Comparison of ENCODE assay signal across 3 fruit fly cellular contexts in genomic region chr3L:20580614-20581013, dm6.
TF ChIP-seq lines count a peak whose summit lies in the region.

No protein-coding gene starts in this region.

- peak; percentile 81 to 85 for TF ChIP-seq CTCF in S2 (optimal IDR thresholded peaks at IDR 0.05; lab: Kevin White, UChicago)
- peak; percentile 86 for TF ChIP-seq CTCF in whole organism, embryonic (GFP tag; optimal IDR thresholded peaks at IDR 0.05; lab: Kevin White, UChicago)

TF ChIP-seq in whole organism, embryonic, 481 proteins besides CTCF, POLR2A, EP300 and RAD21:
- TF ChIP-seq D (optimal IDR thresholded peaks at IDR 0.05; lab: Kevin White, UChicago) (no peak), D (GFP tag; optimal IDR thresholded peaks at IDR 0.05; lab: Kevin White, UChicago) (no peak), CG6272 (GFP tag; IDR thresholded peaks at IDR 0.05; lab: Robert Waterston, UW) (no peak), CG10366 (GFP tag; IDR thresholded peaks at IDR 0.05; lab: Robert Waterston, UW) (no peak), luna (GFP tag; optimal IDR thresholded peaks at IDR 0.05; lab: Kevin White, UChicago) (no peak), CG11456 (GFP tag; IDR thresholded peaks at IDR 0.05; lab: Robert Waterston, UW) (no peak), insv (GFP tag; optimal IDR thresholded peaks at IDR 0.05; lab: Kevin White, UChicago) (no peak), CG10979 (tag; optimal IDR thresholded peaks at IDR 0.05; lab: Kevin White, UChicago) (no peak), zf30C (GFP tag; optimal IDR thresholded peaks at IDR 0.05; lab: Kevin White, UChicago) (no peak), Hmr (GFP tag; optimal IDR thresholded peaks at IDR 0.05; lab: Kevin White, UChicago) (no peak), CG8281 (tag; optimal IDR thresholded peaks at IDR 0.05; lab: Kevin White, UChicago) (no peak), pan (optimal IDR thresholded peaks at IDR 0.05; lab: Kevin White, UChicago) (no peak), pan (GFP tag; optimal IDR thresholded peaks at IDR 0.05 in 1 of 2, IDR thresholded peaks at IDR 0.05 in 1 of 2) (no peak), salm (tag; optimal IDR thresholded peaks at IDR 0.05; lab: Kevin White, UChicago) (no peak), Dfd (GFP tag; optimal IDR thresholded peaks at IDR 0.05; lab: Kevin White, UChicago) (no peak), CG6791 (GFP tag; IDR thresholded peaks at IDR 0.05; lab: Robert Waterston, UW; ENCODE audit: partially characterized antibody) (no peak), nerfin-1 (tag; optimal IDR thresholded peaks at IDR 0.05; lab: Kevin White, UChicago) (no peak)

TF ChIP-seq in whole organism, prepupa, 60 proteins besides CTCF, POLR2A, EP300 and RAD21:
- TF ChIP-seq Hr39 (GFP tag; optimal IDR thresholded peaks at IDR 0.05; lab: Kevin White, UChicago) (no peak), svp (GFP tag; lab: Kevin White, UChicago) (peak; percentile 24), OdsH (GFP tag; optimal IDR thresholded peaks at IDR 0.05; lab: Kevin White, UChicago) (no peak), CG4318 (GFP tag; optimal IDR thresholded peaks at IDR 0.05; lab: Kevin White, UChicago) (no peak), dsx (GFP tag; optimal IDR thresholded peaks at IDR 0.05; lab: Kevin White, UChicago; ENCODE audit: poor library complexity, severe bottlenecking) (no peak), Blimp-1 (GFP tag; optimal IDR thresholded peaks at IDR 0.05; lab: Kevin White, UChicago) (no peak)
